Worm (Caenorhabditis elegans) whole organism, mixed stage, embryonic: ENCODE results near the gene F43C11.2.

Experiments
- M03D4.4 ChIP-seq: sonication (generic microtip); optimal IDR thresholded peaks from 2 replicates; lab custom pipeline; 2017; ENCODE audit warnings: mild to moderate bottlenecking, missing genetic modification characterization, missing compliant biosample characterization
- bed-3 ChIP-seq: fragments of 200-800 bp; sonication (Bioruptor generic); optimal IDR thresholded peaks from 3 replicates; lab custom pipeline; 2018; ENCODE audit warnings: mild to moderate bottlenecking, missing genetic modification characterization, moderate library complexity, missing compliant biosample characterization
- blmp-1 ChIP-seq: fragments of 150-350 bp; optimal IDR thresholded peaks from 2 replicates; lab custom pipeline; 2014; ENCODE audit warnings: missing biosample characterization, missing genetic modification characterization
- ceh-39 ChIP-seq: fragments of 150-350 bp; optimal IDR thresholded peaks from 2 replicates; lab custom pipeline; 2014; ENCODE audit warnings: missing biosample characterization, missing genetic modification characterization
- ceh-43 ChIP-seq: fragments of 200-800 bp; sonication (Bioruptor generic); optimal IDR thresholded peaks from 2 replicates; lab custom pipeline; 2018; ENCODE audit warnings: mild to moderate bottlenecking, missing genetic modification characterization, moderate library complexity, missing compliant biosample characterization
- ceh-83 ChIP-seq: fragments of 200-800 bp; sonication (Bioruptor generic); optimal IDR thresholded peaks from 2 replicates; lab custom pipeline; 2018; ENCODE audit warnings: mild to moderate bottlenecking, missing genetic modification characterization, missing compliant biosample characterization
- ces-1 ChIP-seq: fragments of 150-350 bp; optimal IDR thresholded peaks from 2 replicates; lab custom pipeline; 2014; ENCODE audit warnings: missing biosample characterization, missing genetic modification reagents, missing genetic modification characterization
- drap-1 ChIP-seq: fragments of 200-800 bp; sonication (Bioruptor generic); optimal IDR thresholded peaks from 3 replicates; lab custom pipeline; 2018; ENCODE audit warnings: mild to moderate bottlenecking, missing genetic modification characterization, missing compliant biosample characterization
- elt-1 ChIP-seq: sonication (generic microtip); optimal IDR thresholded peaks from 2 replicates; lab custom pipeline; 2017; ENCODE audit warnings: missing genetic modification characterization, mild to moderate bottlenecking, missing compliant biosample characterization, antibody characterized with exemption, moderate library complexity, borderline replicate concordance; ENCODE audit not compliant: insufficient read depth
- elt-3 ChIP-seq: fragments of 150-350 bp; optimal IDR thresholded peaks from 2 replicates; lab custom pipeline; 2014; ENCODE audit warnings: missing biosample characterization, missing genetic modification characterization
- flh-1 ChIP-seq: fragments of 200-800 bp; sonication (Bioruptor generic); optimal IDR thresholded peaks from 2 replicates; lab custom pipeline; 2018; ENCODE audit warnings: mild to moderate bottlenecking, missing genetic modification characterization, moderate library complexity, missing compliant biosample characterization
- ham-2 ChIP-seq: fragments of 200-800 bp; sonication (Bioruptor generic); optimal IDR thresholded peaks from 2 replicates; lab custom pipeline; 2018; ENCODE audit warnings: mild to moderate bottlenecking, missing genetic modification characterization, missing compliant biosample characterization
- hlh-1 ChIP-seq: fragments of 150-350 bp; optimal IDR thresholded peaks from 2 replicates; lab custom pipeline; 2014; ENCODE audit warnings: missing biosample characterization, missing genetic modification reagents, missing genetic modification characterization
- lin-13 ChIP-seq: fragments of 150-350 bp; optimal IDR thresholded peaks from 2 replicates; lab custom pipeline; 2014; ENCODE audit warnings: missing biosample characterization, missing genetic modification characterization
- lin-32 ChIP-seq: fragments of 200-800 bp; sonication (Bioruptor generic); optimal IDR thresholded peaks from 2 replicates; lab custom pipeline; 2018; ENCODE audit warnings: mild to moderate bottlenecking, missing genetic modification characterization, missing compliant biosample characterization
- lsy-2 ChIP-seq: fragments of 150-350 bp; optimal IDR thresholded peaks from 2 replicates; lab custom pipeline; 2014; ENCODE audit warnings: missing biosample characterization, missing genetic modification characterization
- mab-5 ChIP-seq: fragments of 150-350 bp; optimal IDR thresholded peaks from 2 replicates; lab custom pipeline; 2014; ENCODE audit warnings: missing biosample characterization, missing genetic modification characterization
- mep-1 ChIP-seq: fragments of 150-350 bp; optimal IDR thresholded peaks from 2 replicates; lab custom pipeline; 2017; ENCODE audit warnings: missing biosample characterization, missing genetic modification reagents, missing genetic modification characterization, inconsistent platforms
- mls-2 ChIP-seq: sonication (generic microtip); optimal IDR thresholded peaks from 2 replicates; lab custom pipeline; 2016; ENCODE audit warnings: mild to moderate bottlenecking, missing genetic modification characterization, moderate library complexity, missing compliant biosample characterization
- nhr-12 ChIP-seq: fragments of 150-350 bp; optimal IDR thresholded peaks from 2 replicates; lab custom pipeline; 2014; ENCODE audit warnings: missing biosample characterization, missing genetic modification characterization
- nhr-2 ChIP-seq: fragments of 150-350 bp; optimal IDR thresholded peaks from 2 replicates; lab custom pipeline; 2014; ENCODE audit warnings: missing biosample characterization, missing genetic modification characterization
- nhr-237 ChIP-seq: fragments of 150-350 bp; optimal IDR thresholded peaks from 2 replicates; lab custom pipeline; 2014; ENCODE audit warnings: missing biosample characterization, missing genetic modification characterization
- nhr-28 ChIP-seq: fragments of 150-350 bp; optimal IDR thresholded peaks from 2 replicates; lab custom pipeline; 2014; ENCODE audit warnings: missing biosample characterization, missing genetic modification characterization
- nhr-76 ChIP-seq: sonication (generic microtip); optimal IDR thresholded peaks from 2 replicates; lab custom pipeline; 2017; ENCODE audit warnings: missing biosample characterization, missing genetic modification characterization
- pha-4 ChIP-seq: fragments of 150-350 bp; optimal IDR thresholded peaks from 2 replicates; lab custom pipeline; 2018; ENCODE audit warnings: missing biosample characterization, missing genetic modification reagents, missing genetic modification characterization
- snpc-4 ChIP-seq: fragments of 150-350 bp; optimal IDR thresholded peaks from 2 replicates; lab custom pipeline; 2014; ENCODE audit warnings: missing biosample characterization, missing genetic modification characterization
- sptf-1 ChIP-seq: sonication (generic microtip); optimal IDR thresholded peaks from 2 replicates; lab custom pipeline; 2017; ENCODE audit warnings: mild to moderate bottlenecking, missing genetic modification characterization, moderate library complexity, missing compliant biosample characterization
- tbx-8 ChIP-seq: fragments of 200-800 bp; sonication (Bioruptor generic); optimal IDR thresholded peaks from 2 replicates; lab custom pipeline; 2018; ENCODE audit warnings: mild to moderate bottlenecking, missing genetic modification characterization, moderate library complexity, missing compliant biosample characterization
- unc-120 ChIP-seq: sonication (generic microtip); optimal IDR thresholded peaks from 2 replicates; lab custom pipeline; 2017; ENCODE audit warnings: missing genetic modification characterization, missing compliant biosample characterization; ENCODE audit not compliant: poor library complexity, severe bottlenecking
- unc-39 ChIP-seq: fragments of 150-350 bp; optimal IDR thresholded peaks from 2 replicates; lab custom pipeline; 2014; ENCODE audit warnings: missing biosample characterization, missing genetic modification characterization
- unc-62 ChIP-seq: fragments of 150-350 bp; optimal IDR thresholded peaks from 2 replicates; lab custom pipeline; 2014; ENCODE audit warnings: missing biosample characterization, missing genetic modification reagents, missing genetic modification characterization
- zip-8 ChIP-seq: fragments of 150-350 bp; optimal IDR thresholded peaks from 2 replicates; lab custom pipeline; 2014; ENCODE audit warnings: missing biosample characterization, missing genetic modification characterization
- ztf-11 ChIP-seq: fragments of 150-350 bp; optimal IDR thresholded peaks from 2 replicates; lab custom pipeline; 2014; ENCODE audit warnings: missing biosample characterization, missing genetic modification characterization

The F43C11.2 gene

DNA sequence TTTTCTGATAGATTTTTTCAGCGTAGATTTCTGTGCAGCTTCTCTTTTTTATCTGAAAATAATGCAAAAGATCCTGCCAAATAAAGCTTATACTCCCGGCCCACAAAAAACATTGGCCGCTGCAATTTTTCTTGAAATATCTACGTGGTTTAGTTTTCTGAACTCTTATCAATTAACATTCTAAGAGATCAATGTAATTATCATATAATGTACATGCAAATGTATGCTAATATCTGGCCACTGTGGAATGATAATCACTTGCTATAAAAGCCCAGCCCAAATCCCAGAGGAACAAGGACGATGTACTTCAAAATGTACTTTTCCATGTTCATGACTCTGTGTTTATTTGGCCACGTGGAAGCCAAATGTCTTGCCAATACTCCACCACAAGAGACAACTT, at the start of gene F43C11.2:
F43C11.2 (plus strand) TSS at position 301 of the 400 bp plus-strand sequence.
- TF ChIP-seq ceh-39 (tag; lab: Kevin White, UChicago) = no peak
- no peak for TF ChIP-seq flh-1
- TF ChIP-seq lin-13 = no peak
- no peak for TF ChIP-seq drap-1 (GFP tag; lab: Kevin White, UChicago)
- TF ChIP-seq blmp-1 (tag; lab: Kevin White, UChicago) = no peak
- no peak for TF ChIP-seq mep-1
- TF ChIP-seq elt-1 (tag; lab: Kevin White, UChicago) = no peak
- TF ChIP-seq ceh-83 (GFP tag; lab: Kevin White, UChicago) = no peak
- no peak for TF ChIP-seq pha-4 (tag; lab: Kevin White, UChicago)
- TF ChIP-seq ham-2 (GFP tag; lab: Kevin White, UChicago) = no peak
- no peak for TF ChIP-seq mab-5 (tag; lab: Kevin White, UChicago)
- no peak for TF ChIP-seq tbx-8 (GFP tag; lab: Kevin White, UChicago)
- no peak for TF ChIP-seq sptf-1 (tag; lab: Kevin White, UChicago)
- no peak for TF ChIP-seq ces-1 (GFP tag; lab: Kevin White, UChicago)
- TF ChIP-seq, all 35 proteins: peak for 0

DNA sequence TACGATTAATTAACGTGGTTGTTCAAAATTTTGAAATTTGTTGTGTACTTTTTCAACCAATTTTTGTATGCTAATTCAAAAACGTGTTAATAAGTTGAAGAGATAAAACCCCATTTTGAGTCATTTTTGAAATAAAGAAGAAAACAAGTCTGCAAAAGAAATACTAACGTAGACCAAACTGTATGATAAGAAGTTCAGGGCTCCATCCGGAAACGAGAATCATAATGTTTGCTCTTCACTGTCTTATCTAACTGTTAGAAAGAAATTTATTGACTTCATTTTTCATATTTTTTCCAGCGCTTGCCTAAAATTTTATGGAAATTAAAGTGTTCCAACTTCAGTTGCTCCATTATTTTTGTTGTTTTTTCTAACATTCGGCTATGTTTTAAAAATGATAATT, 49.1 kb upstream of the F43C11.2 start:
- TF ChIP-seq M03D4.4 (tag; lab: Kevin White, UChicago) (no peak), nhr-2 (no peak), zip-8 (tag; lab: Kevin White, UChicago) (no peak), hlh-1 (tag; lab: Kevin White, UChicago) (no peak), ceh-43 (no peak), mab-5 (tag; lab: Kevin White, UChicago) (no peak), lsy-2 (tag; lab: Kevin White, UChicago) (no peak), sptf-1 (tag; lab: Kevin White, UChicago) (no peak), flh-1 (no peak), ztf-11 (tag; lab: Kevin White, UChicago) (no peak)

DNA sequence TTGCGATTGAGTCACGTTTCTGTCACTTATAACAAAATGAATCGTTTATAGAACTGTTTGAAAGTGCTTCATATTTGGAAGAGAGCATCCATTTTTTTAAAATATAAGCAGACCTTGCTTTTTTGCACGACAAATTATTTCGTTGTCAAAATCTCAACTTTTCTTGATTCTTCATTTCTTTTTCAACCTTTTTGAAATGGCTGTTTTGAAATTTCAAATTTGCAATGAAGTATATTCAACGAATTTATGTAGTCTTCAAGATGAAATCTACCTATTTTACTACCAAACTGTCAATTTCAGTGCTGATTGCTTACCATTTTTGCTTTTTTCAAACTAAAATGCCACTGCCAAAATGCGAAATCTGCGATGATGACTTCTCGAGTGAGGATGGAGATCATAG, 47.8 kb upstream of the F43C11.2 start, which contains the start of gene B0281.3:
B0281.3 (plus strand) TSS at position 301 of the 400 bp plus-strand sequence.
- no peak for TF ChIP-seq elt-3
- no peak for TF ChIP-seq ces-1 (GFP tag; lab: Kevin White, UChicago)
- TF ChIP-seq ceh-83 (GFP tag; lab: Kevin White, UChicago) = no peak
- no peak for TF ChIP-seq mab-5 (tag; lab: Kevin White, UChicago)
- TF ChIP-seq bed-3 = no peak
- TF ChIP-seq sptf-1 (tag; lab: Kevin White, UChicago) = no peak
- TF ChIP-seq tbx-8 (GFP tag; lab: Kevin White, UChicago) = no peak
- no peak for TF ChIP-seq nhr-28 (tag; lab: Kevin White, UChicago)
- no peak for TF ChIP-seq pha-4 (tag; lab: Kevin White, UChicago)
- no peak for TF ChIP-seq lsy-2 (tag; lab: Kevin White, UChicago)
- TF ChIP-seq, all 35 proteins: peak for 0

DNA sequence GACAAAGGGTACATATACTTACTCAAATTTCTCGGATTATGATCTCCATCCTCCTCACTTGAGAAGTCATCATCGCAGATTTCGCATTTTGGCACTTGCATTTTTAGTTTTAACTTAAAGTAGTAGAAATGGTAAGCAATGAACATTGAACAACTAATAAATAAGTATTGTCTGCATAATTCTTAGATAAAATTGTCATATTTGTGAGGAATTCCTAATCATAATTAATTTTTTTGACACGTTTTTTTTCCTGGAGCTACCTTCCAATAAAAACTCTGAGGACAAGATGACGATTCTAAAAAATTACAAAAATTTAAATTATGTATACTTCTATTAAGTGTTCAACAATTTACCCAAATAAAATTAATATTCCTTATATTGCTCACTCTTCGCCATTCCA, 41.8 kb upstream of the F43C11.2 start, which contains the start of the genes trim-21 and B0281.1:
trim-21 (minus strand) TSS at position 101 of the 400 bp plus-strand sequence.
B0281.1 (plus strand) TSS at position 321 of the 400 bp plus-strand sequence.
- TF ChIP-seq unc-62 (GFP tag; lab: Kevin White, UChicago) = no peak
- no peak for TF ChIP-seq lin-32 (GFP tag; lab: Kevin White, UChicago)
- TF ChIP-seq unc-39 = no peak
- TF ChIP-seq sptf-1 (tag; lab: Kevin White, UChicago) = no peak
- no peak for TF ChIP-seq unc-120
- TF ChIP-seq mls-2 (tag; lab: Kevin White, UChicago) = no peak
- no peak for TF ChIP-seq mab-5 (tag; lab: Kevin White, UChicago)
- no peak for TF ChIP-seq mep-1
- no peak for TF ChIP-seq drap-1 (GFP tag; lab: Kevin White, UChicago)
- no peak for TF ChIP-seq nhr-237 (tag; lab: Kevin White, UChicago)
- TF ChIP-seq hlh-1 (tag; lab: Kevin White, UChicago) = no peak

DNA sequence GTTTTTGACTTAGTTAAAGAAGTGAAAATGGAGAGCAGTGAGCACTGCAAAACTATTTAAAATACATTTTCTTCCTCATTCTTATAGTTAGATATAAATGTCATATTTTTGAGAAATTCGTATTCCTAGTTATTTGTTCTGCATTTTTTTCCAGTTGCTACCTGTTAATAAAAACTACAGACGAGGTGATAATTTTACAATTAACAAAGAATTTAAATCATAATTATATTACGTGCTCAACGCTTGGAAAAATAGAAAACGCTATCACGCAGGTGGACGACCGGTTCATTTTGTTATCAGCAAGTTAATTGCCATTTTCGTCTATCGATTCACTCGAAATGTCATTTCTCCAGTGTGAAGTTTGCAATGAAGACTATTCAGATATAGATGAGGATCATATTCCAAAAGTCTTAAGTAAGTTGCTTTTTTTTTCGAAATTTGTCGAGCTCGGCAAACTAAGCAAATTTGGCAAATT, 36.7 kb upstream of the F43C11.2 start, which contains the start of the genes ZK1240.5 and ZK1240.9:
ZK1240.5 (minus strand) TSS at position 51 of the 475 bp plus-strand sequence.
ZK1240.9 (plus strand) TSS at position 307 of the 475 bp plus-strand sequence.
- TF ChIP-seq snpc-4 (tag; lab: Kevin White, UChicago) (no peak), mab-5 (tag; lab: Kevin White, UChicago) (no peak), nhr-12 (tag; lab: Kevin White, UChicago) (no peak), ceh-39 (tag; lab: Kevin White, UChicago) (no peak), mep-1 (no peak), unc-120 (no peak), nhr-76 (no peak), ham-2 (GFP tag; lab: Kevin White, UChicago) (no peak), sptf-1 (tag; lab: Kevin White, UChicago) (no peak), flh-1 (no peak), nhr-2 (no peak)
